Worm (Caenorhabditis elegans): Measurements from ENCODE around the gene tbx-31.
"Not testable (repeated sequence)": the region's sequence is repeated elsewhere in the genome, so short reads cannot be mapped to it uniquely, and the experiment has no call there.

DNA sequence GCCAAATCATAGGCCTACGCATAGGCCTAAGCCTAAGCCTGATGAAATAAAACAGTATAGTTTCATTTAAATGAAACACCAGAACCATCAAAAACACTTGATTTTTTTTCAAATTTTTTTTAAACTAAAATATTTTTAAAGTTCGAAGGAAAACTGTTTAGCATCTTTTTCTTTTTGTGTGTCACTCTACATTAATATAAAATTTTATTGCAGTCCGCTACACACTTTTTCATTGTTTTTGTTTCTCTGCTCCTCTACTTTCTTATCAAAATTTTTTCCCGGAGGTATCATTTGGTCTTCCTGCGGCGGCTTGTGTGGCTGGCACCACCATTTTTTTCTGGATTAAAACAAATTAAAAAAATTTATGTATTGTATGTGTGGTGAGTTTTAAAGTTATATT, 13.1 kb upstream of the tbx-31 start, which contains the start of gene C36C9.11:
- not testable (repeated sequence) for TF ChIP-seq flt-1 (GFP tag; IDR thresholded peaks at IDR 0.05); hmg-4 (GFP tag; optimal IDR thresholded peaks at IDR 0.05); hmbx-1 (tag; optimal IDR thresholded peaks at IDR 0.05); ama-1 (optimal IDR thresholded peaks at IDR 0.05); ets-7 (tag; optimal IDR thresholded peaks at IDR 0.05); tbx-37 (GFP tag; conservative IDR thresholded peaks at IDR 0.05); F13C5.2 (tag; optimal IDR thresholded peaks at IDR 0.05); ceh-36 (tag; optimal IDR thresholded peaks at IDR 0.05)

Measured in whole organism, early embryonic.